Fruit fly (Drosophila melanogaster) whole organism, wandering third instar larva: ENCODE results near the gene SelT.

Experiments used
- Abd-B ChIP-seq: fragments of >200 bp; optimal IDR thresholded peaks from 2 replicates; lab custom pipeline; 2017; ENCODE audit warnings: missing biosample characterization, missing genetic modification characterization
- CG32264 ChIP-seq: fragments of 200-800 bp; sonication (Bioruptor generic); optimal IDR thresholded peaks from 2 replicates; lab custom pipeline; 2016; ENCODE audit warnings: missing biosample characterization, missing genetic modification characterization
- CG9705 ChIP-seq: fragments of 200-800 bp; sonication (Bioruptor generic); optimal IDR thresholded peaks from 2 replicates; lab custom pipeline; 2018; ENCODE audit warnings: missing biosample characterization, mild to moderate bottlenecking, missing genetic modification characterization
- CrebA ChIP-seq: fragments of 200-800 bp; sonication (Bioruptor generic); optimal IDR thresholded peaks from 2 replicates; lab custom pipeline; 2016; ENCODE audit warnings: missing biosample characterization, mild to moderate bottlenecking, missing genetic modification characterization, borderline replicate concordance
- Dfd ChIP-seq: fragments of >200 bp; optimal IDR thresholded peaks from 2 replicates; lab custom pipeline; 2017; ENCODE audit warnings: missing biosample characterization, missing genetic modification characterization
- Dif ChIP-seq: fragments of 200-275, 200-300 bp; sonication (Bioruptor generic); optimal IDR thresholded peaks from 2 replicates; lab custom pipeline; 2018; ENCODE audit warnings: missing biosample characterization, missing genetic modification characterization; ENCODE audit not compliant: partially characterized antibody
- GATAd ChIP-seq: sonication (Bioruptor generic); optimal IDR thresholded peaks from 2 replicates; lab custom pipeline; 2016; ENCODE audit warnings: missing biosample characterization, missing genetic modification characterization
- HLH106 ChIP-seq: fragments of 200-800 bp; optimal IDR thresholded peaks from 3 replicates; lab custom pipeline; 2019; ENCODE audit warnings: missing biosample characterization, mild to moderate bottlenecking, missing genetic modification characterization, moderate library complexity
- Hnf4 ChIP-seq: fragments of 200-800 bp; sonication (Bioruptor generic); optimal IDR thresholded peaks from 2 replicates; lab custom pipeline; 2016; ENCODE audit warnings: missing biosample characterization, mild to moderate bottlenecking, missing genetic modification characterization
- Hr78 ChIP-seq: fragments of >200 bp; optimal IDR thresholded peaks from 2 replicates; lab custom pipeline; 2017; ENCODE audit warnings: missing biosample characterization, missing genetic modification characterization
- Hr83 ChIP-seq: fragments of 200-300 bp; sonication (Bioruptor generic); optimal IDR thresholded peaks from 2 replicates; lab custom pipeline; 2016; ENCODE audit warnings: missing biosample characterization, mild to moderate bottlenecking, missing genetic modification characterization, moderate library complexity; ENCODE audit not compliant: poor library complexity, severe bottlenecking
- Jra ChIP-seq: sonication (Bioruptor generic); optimal IDR thresholded peaks from 2 replicates; lab custom pipeline; 2016; ENCODE audit warnings: missing biosample characterization, missing genetic modification characterization
- Mio ChIP-seq: sonication (Bioruptor generic); optimal IDR thresholded peaks from 2 replicates; lab custom pipeline; 2016; ENCODE audit warnings: missing biosample characterization, missing genetic modification characterization
- OdsH ChIP-seq: fragments of 200-800 bp; sonication (Bioruptor generic); optimal IDR thresholded peaks from 2 replicates; lab custom pipeline; 2016; ENCODE audit warnings: missing biosample characterization, mild to moderate bottlenecking, missing genetic modification characterization
- Rel ChIP-seq, 2 experiments: fragments of 200-800 bp; sonication (Bioruptor generic) in 1 of 2; optimal IDR thresholded peaks; 2 replicates in 1 of 2; 3 replicates in 1 of 2; lab custom pipeline; 2016 to 2019; ENCODE audit warnings: mild to moderate bottlenecking in 2 of 2, missing biosample characterization in 2 of 2, missing genetic modification characterization in 2 of 2, moderate library complexity in 1 of 2
- Sp1 ChIP-seq: fragments of 200-800 bp; sonication (Bioruptor generic); optimal IDR thresholded peaks from 3 replicates; lab custom pipeline; 2019; ENCODE audit warnings: missing biosample characterization, mild to moderate bottlenecking, missing genetic modification characterization, moderate library complexity
- Vsx2 ChIP-seq: fragments of 200-300, 225-300 bp; sonication (Bioruptor generic); optimal IDR thresholded peaks from 2 replicates; lab custom pipeline; 2018; ENCODE audit warnings: missing biosample characterization, missing genetic modification characterization; ENCODE audit not compliant: partially characterized antibody
- dl ChIP-seq, 2 experiments: fragments of 175-275, 200-275 bp in 1 of 2; fragments of 200-275 bp in 1 of 2; sonication (Bioruptor generic); optimal IDR thresholded peaks; lab custom pipeline; 2018; ENCODE audit warnings: mild to moderate bottlenecking in 2 of 2, missing biosample characterization in 2 of 2, missing genetic modification characterization in 2 of 2, moderate library complexity in 2 of 2; ENCODE audit not compliant: partially characterized antibody in 2 of 2, insufficient read depth in 1 of 2
- dsf ChIP-seq: sonication (Bioruptor generic); optimal IDR thresholded peaks from 2 replicates; lab custom pipeline; 2016; ENCODE audit warnings: missing biosample characterization, missing genetic modification characterization, borderline replicate concordance
- ey ChIP-seq: fragments of 200-800 bp; sonication (Bioruptor generic); optimal IDR thresholded peaks from 2 replicates; lab custom pipeline; 2016; ENCODE audit warnings: missing biosample characterization, missing genetic modification characterization
- foxo ChIP-seq, 2 experiments: fragments of 200-800 bp; sonication (Bioruptor generic); optimal IDR thresholded peaks; 2 replicates in 1 of 2; 3 replicates in 1 of 2; lab custom pipeline; 2016 to 2017; ENCODE audit warnings: missing biosample characterization in 2 of 2, missing genetic modification characterization in 2 of 2
- fru ChIP-seq: fragments of 200-800 bp; sonication (Bioruptor generic); optimal IDR thresholded peaks from 3 replicates; lab custom pipeline; 2016; ENCODE audit warnings: missing biosample characterization, mild to moderate bottlenecking, missing genetic modification characterization
- h ChIP-seq: fragments of 200-800 bp; sonication (Bioruptor generic); optimal IDR thresholded peaks from 3 replicates; lab custom pipeline; 2016; ENCODE audit warnings: missing biosample characterization, mild to moderate bottlenecking, missing genetic modification characterization
- jim ChIP-seq: fragments of 175-275, 200-325 bp; sonication (Bioruptor generic); optimal IDR thresholded peaks from 2 replicates; lab custom pipeline; 2016; ENCODE audit warnings: missing biosample characterization, mild to moderate bottlenecking, missing genetic modification characterization
- lola ChIP-seq: fragments of >200 bp; optimal IDR thresholded peaks from 2 replicates; lab custom pipeline; 2017; ENCODE audit warnings: missing biosample characterization, missing genetic modification characterization
- pan ChIP-seq: fragments of >200 bp; optimal IDR thresholded peaks from 2 replicates; lab custom pipeline; 2017
- psq ChIP-seq: fragments of 200-800 bp; sonication (Bioruptor generic); optimal IDR thresholded peaks from 3 replicates; lab custom pipeline; 2017; ENCODE audit warnings: missing biosample characterization, mild to moderate bottlenecking, missing genetic modification characterization, moderate library complexity
- sage ChIP-seq: fragments of 200-800 bp; sonication (Bioruptor generic); optimal IDR thresholded peaks from 2 replicates; lab custom pipeline; 2016; ENCODE audit warnings: missing biosample characterization, mild to moderate bottlenecking, missing genetic modification characterization
- sv ChIP-seq: fragments of 200-800 bp; sonication (Bioruptor generic); optimal IDR thresholded peaks from 3 replicates; lab custom pipeline; 2016; ENCODE audit warnings: missing biosample characterization, missing genetic modification characterization
- usp ChIP-seq: fragments of >200 bp; optimal IDR thresholded peaks from 2 replicates; lab custom pipeline; 2017; ENCODE audit warnings: missing biosample characterization, missing genetic modification characterization
- woc ChIP-seq: sonication (Bioruptor generic); optimal IDR thresholded peaks from 2 replicates; lab custom pipeline; 2016; ENCODE audit warnings: missing biosample characterization, mild to moderate bottlenecking, missing genetic modification characterization

The SelT gene

dm6 chr2L:5020479-5020878 is 9.8 kb downstream of the SelT start:
- TF ChIP-seq Sp1 (GFP tag; lab: Kevin White, UChicago) (no peak), CG32264 (GFP tag; lab: Kevin White, UChicago) (no peak), Jra (GFP tag; lab: Kevin White, UChicago) (no peak), dsf (no peak), usp (GFP tag; lab: Kevin White, UChicago) (no peak), OdsH (GFP tag; lab: Kevin White, UChicago) (no peak), foxo (GFP tag; optimal IDR thresholded peaks at IDR 0.05; lab: Kevin White, UChicago) (no peak), fru (GFP tag; lab: Kevin White, UChicago) (no peak), Rel (GFP tag; optimal IDR thresholded peaks at IDR 0.05; lab: Kevin White, UChicago) (no peak), Rel (tag; optimal IDR thresholded peaks at IDR 0.05; lab: Kevin White, UChicago) (no peak), ey (GFP tag; lab: Kevin White, UChicago) (no peak), Vsx2 (no peak), sage (no peak), dl (GFP tag; optimal IDR thresholded peaks at IDR 0.05; lab: Kevin White, UChicago; ENCODE audit: insufficient read depth in 1 of 2, partially characterized antibody in 2 of 2) (no peak), Abd-B (GFP tag; lab: Kevin White, UChicago) (no peak), Hr83 (GFP tag; lab: Kevin White, UChicago) (no peak), sv (GFP tag; lab: Kevin White, UChicago) (no peak)

DNA sequence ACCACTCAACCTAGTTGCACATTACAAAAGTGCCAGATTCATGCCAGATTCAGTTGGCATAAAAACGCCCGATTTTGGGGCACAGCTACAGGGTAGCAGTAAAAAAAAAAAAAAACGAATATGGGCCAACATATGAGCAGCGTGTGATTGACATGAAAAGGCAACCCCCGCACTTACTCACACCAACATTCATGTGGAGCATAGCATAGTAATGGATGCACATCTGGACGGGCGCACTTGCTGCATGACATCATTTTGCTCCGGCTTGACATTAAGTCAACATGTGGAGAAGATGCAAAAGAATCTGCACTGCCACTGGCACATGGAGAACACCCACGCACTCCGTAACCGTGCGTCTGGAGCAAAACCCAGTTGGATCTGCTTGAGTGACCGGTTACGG is 11.9 kb downstream of the SelT start:
- no peak for TF ChIP-seq Dfd (GFP tag; lab: Kevin White, UChicago)
- TF ChIP-seq psq (GFP tag; lab: Kevin White, UChicago) = no peak
- no peak for TF ChIP-seq Vsx2
- no peak for TF ChIP-seq jim (GFP tag; lab: Kevin White, UChicago)

dm6 chr2L:5025557-5025956 is 14.8 kb downstream of the SelT start:
- TF ChIP-seq pan (lab: Kevin White, UChicago) = no peak
- no peak for TF ChIP-seq HLH106 (tag; lab: Kevin White, UChicago)
- TF ChIP-seq CG9705 (GFP tag; lab: Kevin White, UChicago) = no peak
- TF ChIP-seq Jra (GFP tag; lab: Kevin White, UChicago) = no peak
- no peak for TF ChIP-seq lola (GFP tag; lab: Kevin White, UChicago)
- no peak for TF ChIP-seq h (GFP tag; lab: Kevin White, UChicago)
- TF ChIP-seq Hnf4 = no peak
- TF ChIP-seq Hr83 (GFP tag; lab: Kevin White, UChicago) = no peak

DNA sequence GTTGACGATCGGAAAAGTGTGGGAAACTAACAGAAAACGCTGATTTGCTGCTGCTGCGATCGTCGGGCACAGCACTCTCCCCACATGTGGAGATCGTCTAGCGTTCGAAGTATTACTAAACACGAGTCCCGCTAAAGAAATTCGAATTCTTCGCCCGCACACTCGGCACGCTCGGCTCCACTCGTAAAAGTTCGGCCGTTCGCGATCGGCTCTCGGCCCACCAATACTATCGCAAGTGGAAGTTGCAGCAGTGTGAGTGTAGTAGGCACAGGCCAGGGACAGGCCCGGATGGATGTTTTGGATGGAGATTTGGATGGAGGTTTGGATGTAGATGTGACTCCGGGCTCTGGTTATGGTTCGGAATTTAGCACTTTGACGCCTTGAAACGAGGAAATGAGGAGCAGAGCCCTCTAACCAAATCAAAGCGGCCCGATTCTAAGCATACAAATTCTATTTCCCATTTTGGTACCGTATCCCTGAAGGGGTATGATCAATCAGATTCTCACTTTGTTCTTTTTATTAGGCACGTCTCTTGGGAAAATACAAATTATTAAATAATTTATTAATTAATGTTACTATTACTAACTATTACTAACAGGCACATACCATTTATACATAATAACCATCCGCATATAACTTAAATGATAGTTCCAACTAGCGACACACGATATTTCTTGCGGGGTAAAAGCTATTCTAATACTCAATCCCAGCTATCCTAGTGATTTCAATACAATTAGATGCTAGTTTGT is 16.8 kb downstream of the SelT start:
- TF ChIP-seq CrebA (no peak), Rel (GFP tag; optimal IDR thresholded peaks at IDR 0.05; lab: Kevin White, UChicago) (no peak), Rel (tag; optimal IDR thresholded peaks at IDR 0.05; lab: Kevin White, UChicago) (peak; percentile 10), pan (lab: Kevin White, UChicago) (no peak)
- TF ChIP-seq, all 38 proteins: peak for 1

DNA sequence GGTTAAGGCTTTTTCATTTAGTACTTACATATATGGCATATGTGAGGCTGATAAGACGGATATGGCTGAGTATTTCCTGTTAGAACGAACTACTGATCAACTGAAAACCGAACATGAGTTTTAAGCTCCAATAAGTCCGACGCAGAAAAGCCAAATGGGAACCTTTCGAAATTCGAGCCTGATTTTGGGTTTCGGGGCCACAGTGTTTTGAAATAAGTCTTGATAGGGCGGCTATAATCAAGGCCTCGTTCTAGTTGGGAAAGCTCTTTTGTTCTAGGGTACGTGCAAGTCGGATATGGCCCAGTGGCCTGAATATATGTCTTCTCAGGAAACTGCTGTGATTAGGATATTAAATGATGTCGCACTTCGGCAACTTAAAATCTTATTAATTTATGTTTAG is 17.4 kb downstream of the SelT start, which contains the start of gene vkg:
Gene vkg, minus strand, starts transcription at position 101 of the 400 bp plus-strand sequence.
- TF ChIP-seq jim (GFP tag; lab: Kevin White, UChicago) = no peak
- TF ChIP-seq Hr78 (GFP tag; lab: Kevin White, UChicago) = no peak
- no peak for TF ChIP-seq Mio (GFP tag; lab: Kevin White, UChicago)
- no peak for TF ChIP-seq lola (GFP tag; lab: Kevin White, UChicago)
- no peak for TF ChIP-seq CrebA
- TF ChIP-seq CG32264 (GFP tag; lab: Kevin White, UChicago) = no peak
- TF ChIP-seq Dfd (GFP tag; lab: Kevin White, UChicago) = no peak
- TF ChIP-seq foxo (GFP tag; optimal IDR thresholded peaks at IDR 0.05; lab: Kevin White, UChicago) = no peak
- no peak for TF ChIP-seq Rel (GFP tag; optimal IDR thresholded peaks at IDR 0.05; lab: Kevin White, UChicago)
- no peak for TF ChIP-seq Rel (tag; optimal IDR thresholded peaks at IDR 0.05; lab: Kevin White, UChicago)
- no peak for TF ChIP-seq Hnf4
- TF ChIP-seq pan (lab: Kevin White, UChicago) = no peak
- TF ChIP-seq Abd-B (GFP tag; lab: Kevin White, UChicago) = no peak
- no peak for TF ChIP-seq dsf
- TF ChIP-seq Dif (GFP tag; lab: Kevin White, UChicago) = no peak
- no peak for TF ChIP-seq HLH106 (tag; lab: Kevin White, UChicago)
- no peak for TF ChIP-seq CG9705 (GFP tag; lab: Kevin White, UChicago)
- no peak for TF ChIP-seq woc (GFP tag; lab: Kevin White, UChicago)
- TF ChIP-seq GATAd = no peak
- TF ChIP-seq, all 38 proteins: peak for 0
